Fruit fly (Drosophila melanogaster): Measurements from ENCODE around the gene Pdf.

DNA sequence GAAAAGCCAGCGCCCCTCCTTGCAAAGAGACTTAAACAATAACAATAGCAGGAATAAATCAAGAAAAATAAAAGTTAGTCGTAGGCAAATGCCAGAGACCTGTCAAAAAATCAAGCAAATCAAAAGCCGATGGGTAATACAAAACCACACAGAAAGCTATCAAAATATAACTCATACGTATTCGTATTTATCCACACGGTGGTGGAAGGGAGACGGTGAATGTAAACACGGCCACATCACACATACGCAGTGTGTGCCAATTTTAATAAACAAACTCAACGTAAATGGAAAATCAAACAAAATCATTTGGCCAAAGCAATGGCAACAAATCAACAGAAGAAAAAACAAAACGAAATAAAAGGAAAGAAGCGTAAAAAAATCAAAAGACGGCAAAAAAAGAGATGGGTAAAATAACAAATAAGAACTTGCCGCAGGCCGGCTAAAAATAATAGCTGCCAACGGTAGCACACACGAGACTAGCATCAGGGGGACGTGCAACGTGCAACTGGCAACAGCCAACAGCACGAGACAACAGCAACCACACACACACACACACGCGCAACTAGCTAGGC, 13.2 kb downstream of the Pdf start:
- no peak for TF ChIP-seq gfzf (GFP tag; optimal IDR thresholded peaks at IDR 0.05)
- TF ChIP-seq CG11093 (GFP tag; IDR thresholded peaks at IDR 0.05): no peak
- no peak for TF ChIP-seq CG12769 (tag; optimal IDR thresholded peaks at IDR 0.05)
- no peak for TF ChIP-seq Dbx (GFP tag; IDR thresholded peaks at IDR 0.05)
- TF ChIP-seq Eip74EF (GFP tag; optimal IDR thresholded peaks at IDR 0.05): no peak
- no peak for TF ChIP-seq CG10654 (GFP tag; optimal IDR thresholded peaks at IDR 0.05)
- no peak for TF ChIP-seq zen2 (GFP tag; IDR thresholded peaks at IDR 0.05; ENCODE audit: partially characterized antibody)
- TF ChIP-seq Gug (GFP tag; IDR thresholded peaks at IDR 0.05): no peak
- TF ChIP-seq cas (GFP tag; IDR thresholded peaks at IDR 0.05): no peak
- no peak for TF ChIP-seq H15 (GFP tag; IDR thresholded peaks at IDR 0.05)
- TF ChIP-seq gsb-n (tag; optimal IDR thresholded peaks at IDR 0.05): no peak
- no peak for TF ChIP-seq CG12299 (tag; optimal IDR thresholded peaks at IDR 0.05)
- no peak for TF ChIP-seq stc (GFP tag; IDR thresholded peaks at IDR 0.05)

Data from whole organism, embryonic.